Fruit fly (Drosophila melanogaster) whole organism: ENCODE measurements around the gene inaE.

ENCODE experiments used
- CG8478 ChIP-seq: fragments of >200 bp; optimal IDR thresholded peaks from 2 replicates; lab custom pipeline; 2018; ENCODE audit warnings: inconsistent platforms
- Dll ChIP-seq: fragments of >200 bp; optimal IDR thresholded peaks from 2 replicates; lab custom pipeline; 2017
- EcR ChIP-seq, 2 experiments: fragments of >200 bp; optimal IDR thresholded peaks; 2 replicates each; lab custom pipeline; 2017; ENCODE audit warnings: missing biosample characterization in 2 of 2, missing genetic modification characterization in 2 of 2, missing genetic modification reagents in 2 of 2
- pan ChIP-seq: fragments of >200 bp; optimal IDR thresholded peaks from 2 replicates; lab custom pipeline; 2017
- psq ChIP-seq: fragments of >200 bp; optimal IDR thresholded peaks from 2 replicates; lab custom pipeline; 2017
- usp ChIP-seq: fragments of >200 bp; optimal IDR thresholded peaks from 2 replicates; lab custom pipeline; 2017; ENCODE audit warnings: missing biosample characterization, missing genetic modification characterization, mixed read lengths

- no peak for TF ChIP-seq usp (GFP tag; lab: Kevin White, UChicago)
- TF ChIP-seq psq (lab: Kevin White, UChicago), result no peak
- TF ChIP-seq CG8478 (lab: Kevin White, UChicago), result no peak
- no peak for TF ChIP-seq pan (lab: Kevin White, UChicago)
- TF ChIP-seq EcR (GFP tag; optimal IDR thresholded peaks at IDR 0.05; lab: Kevin White, UChicago), result no peak
- no peak for TF ChIP-seq Dll (lab: Kevin White, UChicago)
Observed at dm6 chrX:13786037-13786667, 2.6 kb downstream of the inaE start.
